Fruit fly (Drosophila melanogaster): ENCODE measurements around the gene CG33257.

DNA sequence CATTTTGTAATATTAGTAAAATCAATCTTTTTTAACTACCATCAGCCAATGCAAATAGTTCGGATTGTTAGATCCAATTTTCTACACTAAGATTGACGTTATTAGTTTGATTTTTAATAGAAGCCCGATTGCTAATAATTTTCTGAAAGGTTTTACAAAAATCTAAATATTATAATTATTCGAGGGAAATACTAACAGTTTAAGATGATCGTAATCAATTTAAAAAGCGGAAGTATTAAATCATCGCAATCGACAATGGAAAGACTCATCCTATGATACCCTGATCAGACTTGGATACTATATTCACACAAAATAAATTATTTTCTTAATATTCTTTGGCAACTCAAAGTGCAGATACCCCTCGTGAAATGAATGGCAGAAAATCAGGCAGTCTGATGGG, 11.7 kb downstream of the CG33257 start:
- TF ChIP-seq CG7101 (tag; optimal IDR thresholded peaks at IDR 0.05) (no peak), kay (GFP tag; ENCODE audit: borderline replicate concordance) (no peak), CG14711 (tag; optimal IDR thresholded peaks at IDR 0.05) (no peak), Mnt (GFP tag; optimal IDR thresholded peaks at IDR 0.05) (no peak), CG7045 (GFP tag; optimal IDR thresholded peaks at IDR 0.05) (no peak), pad (GFP tag; optimal IDR thresholded peaks at IDR 0.05) (no peak)
